Worm (Caenorhabditis elegans) whole organism, L4/young adult: ENCODE data around the gene dnpp-1.

ENCODE experiments used
- W03F9.2 ChIP-seq: fragments of 150-350 bp; optimal IDR thresholded peaks from 2 replicates; lab custom pipeline; 2014; ENCODE audit warnings: missing biosample characterization, missing genetic modification characterization
- him-1 ChIP-seq: sonication (generic microtip); optimal IDR thresholded peaks from 2 replicates; lab custom pipeline; 2016; ENCODE audit warnings: missing genotype, missing genetic modification reagents, missing genetic modification characterization, missing compliant biosample characterization

DNA sequence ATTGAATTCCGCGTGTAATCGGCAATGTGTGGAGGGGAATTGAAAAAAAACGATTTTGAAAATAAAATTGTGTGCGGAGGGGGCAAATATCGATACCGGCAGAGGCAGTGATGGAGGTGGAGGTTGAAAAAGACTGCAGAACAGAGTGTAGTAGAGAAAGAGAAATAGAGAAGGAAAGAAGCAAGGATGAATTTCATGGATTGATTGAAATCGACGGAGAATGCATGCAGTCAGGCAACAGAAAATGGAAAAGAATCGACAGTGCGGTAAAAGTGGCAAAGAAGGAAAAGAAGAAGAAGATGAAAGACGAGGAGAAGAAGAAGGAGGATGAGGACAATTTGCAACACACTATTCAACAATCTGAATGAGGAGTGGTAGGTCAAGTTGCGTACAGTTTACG lies 26.8 kb downstream of the dnpp-1 start, which contains the start of gene W04D12.1:
- no peak for TF ChIP-seq him-1 (tag; lab: Kevin White, UChicago)
- no peak for TF ChIP-seq W03F9.2 (tag; lab: Kevin White, UChicago)
